Worm (Caenorhabditis elegans) whole organism, young adult: ENCODE results near the gene R04F11.2.

ENCODE experiments used
- B0019.2 ChIP-seq: fragments of 200-800 bp; sonication (Bioruptor generic); conservative IDR thresholded peaks from 2 replicates; pipeline ENCODE4 v1.3.6; 2022; ENCODE audit warnings: missing genetic modification reagents, missing genetic modification characterization, missing compliant biosample characterization
- B0261.1 ChIP-seq: sonication (generic microtip); optimal IDR thresholded peaks from 2 replicates; lab custom pipeline; 2016; ENCODE audit warnings: mild to moderate bottlenecking, missing genetic modification characterization, moderate library complexity, missing compliant biosample characterization
- C17E4.6 ChIP-seq: fragments of 200-800 bp; sonication (Bioruptor generic); IDR thresholded peaks from 2 replicates; pipeline ENCODE4 v1.3.6; 2022; ENCODE audit warnings: missing genetic modification reagents, missing genetic modification characterization, missing compliant biosample characterization
- F23B12.7 ChIP-seq: sonication (generic microtip); optimal IDR thresholded peaks from 2 replicates; lab custom pipeline; 2017; ENCODE audit warnings: missing genetic modification characterization, mild to moderate bottlenecking, missing compliant biosample characterization, antibody characterized with exemption, moderate library complexity; ENCODE audit not compliant: insufficient read depth
- F49E8.2 ChIP-seq: sonication (generic microtip); optimal IDR thresholded peaks from 3 replicates; lab custom pipeline; 2017; ENCODE audit warnings: missing genetic modification characterization, mild to moderate bottlenecking, missing compliant biosample characterization, antibody characterized with exemption, moderate library complexity; ENCODE audit not compliant: insufficient read depth
- F57C9.4 ChIP-seq: sonication (generic microtip); optimal IDR thresholded peaks from 2 replicates; lab custom pipeline; 2017; ENCODE audit warnings: mild to moderate bottlenecking, missing genetic modification characterization, missing compliant biosample characterization
- K12H6.12 ChIP-seq: fragments of 200-800 bp; sonication (Bioruptor generic); optimal IDR thresholded peaks from 2 replicates; lab custom pipeline; 2018; ENCODE audit warnings: mild to moderate bottlenecking, missing genetic modification characterization, missing compliant biosample characterization
- T07F8.4 ChIP-seq: sonication (generic microtip); optimal IDR thresholded peaks from 2 replicates; lab custom pipeline; 2016; ENCODE audit warnings: mild to moderate bottlenecking, missing genetic modification characterization, moderate library complexity, missing compliant biosample characterization
- Y53G8AR.9 ChIP-seq: fragments of 200-800 bp; sonication (Bioruptor generic); conservative IDR thresholded peaks from 2 replicates; pipeline ENCODE4 v1.3.6; 2022; ENCODE audit warnings: missing genetic modification reagents, missing genetic modification characterization, missing compliant biosample characterization
- akir-1 ChIP-seq: fragments of 200-800 bp; sonication (Bioruptor generic); optimal IDR thresholded peaks from 2 replicates; lab custom pipeline; 2018; ENCODE audit warnings: mild to moderate bottlenecking, missing genetic modification characterization, moderate library complexity, missing compliant biosample characterization
- atf-7 ChIP-seq: sonication (generic microtip); optimal IDR thresholded peaks from 2 replicates; lab custom pipeline; 2017; ENCODE audit warnings: mild to moderate bottlenecking, missing genetic modification characterization, missing compliant biosample characterization
- attf-5 ChIP-seq: fragments of 200-800 bp; sonication (Bioruptor generic); optimal IDR thresholded peaks from 2 replicates; lab custom pipeline; 2018; ENCODE audit warnings: mild to moderate bottlenecking, missing genetic modification characterization, missing compliant biosample characterization
- attf-6 ChIP-seq: fragments of 200-800 bp; sonication (Bioruptor generic); IDR thresholded peaks from 2 replicates; pipeline ENCODE4 v1.3.6; 2022; ENCODE audit warnings: missing genetic modification reagents, missing genetic modification characterization, missing compliant biosample characterization
- bed-1 ChIP-seq: fragments of 200-800 bp; sonication (Bioruptor generic); IDR thresholded peaks from 2 replicates; pipeline ENCODE4 v1.3.6; 2022; ENCODE audit warnings: missing genetic modification reagents, missing genetic modification characterization, missing compliant biosample characterization
- dox-1 ChIP-seq: fragments of 200-800 bp; sonication (Bioruptor generic); IDR thresholded peaks from 2 replicates; pipeline ENCODE4 v1.3.6; 2022; ENCODE audit warnings: missing genetic modification reagents, missing genetic modification characterization, missing compliant biosample characterization
- efl-1 ChIP-seq: fragments of 150-350 bp; optimal IDR thresholded peaks from 2 replicates; lab custom pipeline; 2014; ENCODE audit warnings: missing biosample characterization, missing genetic modification reagents, missing genetic modification characterization
- egl-44 ChIP-seq: fragments of 200-800 bp; sonication (Bioruptor generic); IDR thresholded peaks from 2 replicates; pipeline ENCODE4 v1.3.6; 2022; ENCODE audit warnings: missing genetic modification reagents, missing genetic modification characterization, missing compliant biosample characterization
- gei-17 ChIP-seq: fragments of 200-800 bp; sonication (Bioruptor generic); optimal IDR thresholded peaks from 2 replicates; lab custom pipeline; 2018; ENCODE audit warnings: mild to moderate bottlenecking, missing genetic modification characterization, missing compliant biosample characterization
- hmg-1.2 ChIP-seq: fragments of 200-800 bp; sonication (Bioruptor generic); IDR thresholded peaks from 2 replicates; pipeline ENCODE4 v1.3.6; 2022; ENCODE audit warnings: missing genetic modification reagents, missing genetic modification characterization, missing compliant biosample characterization
- hrde-1 ChIP-seq: sonication (generic microtip); optimal IDR thresholded peaks from 2 replicates; lab custom pipeline; 2016; ENCODE audit warnings: missing genetic modification characterization, mild to moderate bottlenecking, missing compliant biosample characterization, moderate library complexity, missing genotype, missing genetic modification reagents, borderline replicate concordance
- hsf-1 ChIP-seq: fragments of 200-800 bp; sonication (Bioruptor generic); IDR thresholded peaks from 2 replicates; pipeline ENCODE4 v1.3.6; 2022; ENCODE audit warnings: missing genetic modification reagents, missing genetic modification characterization, missing compliant biosample characterization
- lin-35 ChIP-seq, 3 experiments: fragments of 150-350 bp in 2 of 3; sonication (generic microtip) in 1 of 3; optimal IDR thresholded peaks; 2 replicates each; lab custom pipeline; 2014 to 2018; ENCODE audit warnings: missing biosample characterization in 3 of 3, missing genetic modification characterization in 3 of 3, missing genetic modification reagents in 3 of 3
- lin-54 ChIP-seq: fragments of 200-800 bp; sonication (Bioruptor generic); optimal IDR thresholded peaks from 2 replicates; lab custom pipeline; 2018; ENCODE audit warnings: mild to moderate bottlenecking, missing genetic modification characterization, missing compliant biosample characterization
- lir-1 ChIP-seq: fragments of 200-800 bp; sonication (Bioruptor generic); conservative IDR thresholded peaks from 2 replicates; pipeline ENCODE4 v1.3.6; 2022; ENCODE audit warnings: missing genetic modification reagents, missing genetic modification characterization, missing compliant biosample characterization
- lsl-1 ChIP-seq: fragments of 200-800 bp; sonication (Bioruptor generic); optimal IDR thresholded peaks from 2 replicates; lab custom pipeline; 2018; ENCODE audit warnings: mild to moderate bottlenecking, missing genetic modification characterization, moderate library complexity, missing compliant biosample characterization
- madf-6 ChIP-seq: fragments of 200-800 bp; sonication (Bioruptor generic); IDR thresholded peaks from 2 replicates; pipeline ENCODE4 v1.3.6; 2022; ENCODE audit warnings: missing genetic modification reagents, missing genetic modification characterization, missing compliant biosample characterization
- nhr-179 ChIP-seq: sonication (generic microtip); optimal IDR thresholded peaks from 2 replicates; lab custom pipeline; 2016; ENCODE audit warnings: mild to moderate bottlenecking, missing genetic modification characterization, missing compliant biosample characterization
- nhr-80 ChIP-seq: sonication (generic microtip); optimal IDR thresholded peaks from 2 replicates; lab custom pipeline; 2016; ENCODE audit warnings: missing genetic modification characterization, missing compliant biosample characterization
- pbrm-1 ChIP-seq: fragments of 200-800 bp; sonication (Bioruptor generic); IDR thresholded peaks from 2 replicates; pipeline ENCODE4 v1.3.6; 2022; ENCODE audit warnings: missing genetic modification reagents, missing genetic modification characterization, missing compliant biosample characterization
- snpc-1.1 ChIP-seq: sonication (generic microtip); optimal IDR thresholded peaks from 2 replicates; lab custom pipeline; 2017; ENCODE audit warnings: missing genetic modification characterization, mild to moderate bottlenecking, missing compliant biosample characterization, antibody characterized with exemption, moderate library complexity, missing genotype, missing genetic modification reagents; ENCODE audit not compliant: insufficient read depth
- snpc-1.3 ChIP-seq: sonication (generic microtip); optimal IDR thresholded peaks from 2 replicates; lab custom pipeline; 2017; ENCODE audit warnings: missing genetic modification characterization, mild to moderate bottlenecking, missing compliant biosample characterization, antibody characterized with exemption, moderate library complexity, missing genotype, missing genetic modification reagents; ENCODE audit not compliant: insufficient read depth
- tbp1 ChIP-seq: fragments of 200-800 bp; sonication (Bioruptor generic); optimal IDR thresholded peaks from 2 replicates; lab custom pipeline; 2018; ENCODE audit warnings: mild to moderate bottlenecking, missing genetic modification characterization, missing compliant biosample characterization
- tlf-1 ChIP-seq: fragments of 200-800 bp; sonication (Bioruptor generic); optimal IDR thresholded peaks from 2 replicates; lab custom pipeline; 2018; ENCODE audit warnings: mild to moderate bottlenecking, missing genetic modification characterization, missing compliant biosample characterization
- unc-62 ChIP-seq: fragments of 150-350 bp; optimal IDR thresholded peaks from 2 replicates; lab custom pipeline; 2014; ENCODE audit warnings: missing biosample characterization, missing genetic modification reagents, missing genetic modification characterization
- zfh-2 ChIP-seq: fragments of 200-800 bp; sonication (Bioruptor generic); conservative IDR thresholded peaks from 2 replicates; pipeline ENCODE4 v1.3.6; 2022; ENCODE audit warnings: missing genetic modification reagents, missing genetic modification characterization, missing compliant biosample characterization
- ztf-18 ChIP-seq: sonication (generic microtip); optimal IDR thresholded peaks from 2 replicates; lab custom pipeline; 2016; ENCODE audit warnings: missing genotype, mild to moderate bottlenecking, missing genetic modification characterization, missing compliant biosample characterization
- ztf-26 ChIP-seq: sonication (generic microtip); optimal IDR thresholded peaks from 2 replicates; lab custom pipeline; 2017; ENCODE audit warnings: missing genetic modification characterization, missing compliant biosample characterization
- ztf-3 ChIP-seq: fragments of 200-800 bp; sonication (Bioruptor generic); optimal IDR thresholded peaks from 2 replicates; lab custom pipeline; 2018; ENCODE audit warnings: mild to moderate bottlenecking, missing genetic modification characterization, missing compliant biosample characterization

Gene R04F11.2

DNA sequence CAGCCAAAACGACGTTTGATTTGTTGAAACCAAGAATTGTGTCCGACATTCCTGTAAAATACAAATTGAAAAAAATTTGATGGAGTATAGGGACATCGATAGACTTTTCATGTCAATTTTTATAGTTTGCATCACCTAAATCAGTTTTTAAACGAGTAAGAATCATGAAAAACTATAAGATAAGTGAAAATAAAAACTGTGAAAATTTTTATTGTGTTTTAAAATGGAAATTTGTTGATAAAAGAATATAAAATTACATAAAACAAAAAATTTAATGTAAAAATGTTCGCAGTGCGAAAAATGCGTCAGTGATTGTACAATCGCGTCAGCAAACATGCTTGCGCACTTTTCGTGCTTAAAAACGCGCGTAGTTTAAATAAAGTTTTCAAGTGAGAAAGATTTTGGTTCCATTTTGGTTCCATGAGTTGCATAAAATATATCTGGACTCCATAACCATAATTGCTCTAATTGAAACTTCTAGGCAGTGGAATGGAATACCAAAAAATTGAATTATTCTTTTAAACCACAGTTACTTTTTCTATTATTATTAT lies 25.3 kb downstream of the R04F11.2 start, which contains the start of gene tomm-20 (continued):
- TF ChIP-seq F49E8.2 (tag; lab: Kevin White, UChicago) = peak; percentile 56
- peak; percentile 20 for TF ChIP-seq gei-17
- TF ChIP-seq F57C9.4 (tag; lab: Kevin White, UChicago) = no peak
- peak; percentile 77 for TF ChIP-seq lir-1 (GFP tag; lab: Robert Waterston, UW)
- peak; percentile 83 for TF ChIP-seq F23B12.7 (tag; lab: Kevin White, UChicago)
- TF ChIP-seq tbp1 = peak; percentile 71
- TF ChIP-seq lsl-1 = peak; percentile 75
- TF ChIP-seq madf-6 (GFP tag; lab: Robert Waterston, UW) = peak; percentile 86
- no peak for TF ChIP-seq T07F8.4 (tag; lab: Kevin White, UChicago)
- TF ChIP-seq ztf-18 (tag; lab: Kevin White, UChicago) = peak; percentile 99
- TF ChIP-seq hmg-1.2 = peak; percentile 74
- peak; percentile 79 for TF ChIP-seq dox-1 (GFP tag; lab: Robert Waterston, UW)
- TF ChIP-seq akir-1 (GFP tag; lab: Kevin White, UChicago) = no peak
- peak; percentile 90 for TF ChIP-seq attf-5 (GFP tag; lab: Kevin White, UChicago)
- peak; percentile 94 for TF ChIP-seq Y53G8AR.9
- no peak for TF ChIP-seq attf-6 (GFP tag; lab: Robert Waterston, UW)
- TF ChIP-seq nhr-179 (tag; lab: Kevin White, UChicago) = no peak
- TF ChIP-seq atf-7 (tag; lab: Kevin White, UChicago) = peak; percentile 18
- TF ChIP-seq snpc-1.3 (tag; lab: Kevin White, UChicago) = peak; percentile 38
- peak; percentile 92 for TF ChIP-seq pbrm-1 (GFP tag; lab: Robert Waterston, UW)
- peak; percentile 79 for TF ChIP-seq ztf-26
- TF ChIP-seq unc-62 (GFP tag; lab: Kevin White, UChicago) = no peak
- peak; percentile 62 for TF ChIP-seq hsf-1
- peak; percentile 91 for TF ChIP-seq efl-1 (GFP tag; lab: Kevin White, UChicago)
- TF ChIP-seq egl-44 (GFP tag; lab: Robert Waterston, UW) = no peak
- TF ChIP-seq bed-1 = no peak
- 0 out of 2 replicates have a peak, but pooled peaks have one; percentile 37 for TF ChIP-seq B0019.2
- peak; percentile 39 for TF ChIP-seq K12H6.12
- peak; percentile 38 for TF ChIP-seq hrde-1 (tag; lab: Kevin White, UChicago)
- TF ChIP-seq snpc-1.1 = peak; percentile 40
- peak; percentile 86 for TF ChIP-seq tlf-1 (GFP tag; lab: Kevin White, UChicago)
- no peak for TF ChIP-seq zfh-2 (GFP tag; lab: Robert Waterston, UW)
- peak; percentile 86 to 98 (median 92) for TF ChIP-seq lin-35 (GFP tag; optimal IDR thresholded peaks at IDR 0.05; lab: Kevin White, UChicago)
- TF ChIP-seq ztf-3 (GFP tag; lab: Kevin White, UChicago) = no peak

- TF ChIP-seq lin-54 (GFP tag; lab: Kevin White, UChicago) (no peak), C17E4.6 (GFP tag; lab: Robert Waterston, UW) (no peak), nhr-80 (tag; lab: Kevin White, UChicago) (no peak), B0261.1 (tag; lab: Kevin White, UChicago) (no peak)
These were observed 26.7 kb downstream of the R04F11.2 start, which contains the start of gene F23H12.3 for ce11 chrV:12344845-12345244. Gene F23H12.3 (plus strand): TSS chrV:12345145.
